Worm (Caenorhabditis elegans): Measurements from ENCODE around the gene clec-149.
A peak's percentile ranks its signal among the peaks of the same experiment; 100 is the strongest.

clec-149 gene

ce11 chrIII:783254-783753 is 39.7 kb upstream of the clec-149 start, which contains the start of the genes dagl-2 and ppm-1.G (continued):
- TF ChIP-seq F57C9.4 (tag; optimal IDR thresholded peaks at IDR 0.05) = no peak
- no peak for TF ChIP-seq T07F8.4 (tag; optimal IDR thresholded peaks at IDR 0.05)
- TF ChIP-seq cebp-1 (GFP tag; IDR thresholded peaks at IDR 0.05) = peak; percentile 97
- TF ChIP-seq cebp-1 (tag; optimal IDR thresholded peaks at IDR 0.05) = peak; percentile 99
- TF ChIP-seq gei-17 (GFP tag; optimal IDR thresholded peaks at IDR 0.05) = no peak
- TF ChIP-seq ZK185.1 (tag; optimal IDR thresholded peaks at IDR 0.05; ENCODE audit: poor library complexity, severe bottlenecking) = peak; percentile 38
- TF ChIP-seq dpff-1 (tag; optimal IDR thresholded peaks at IDR 0.05) = no peak
- TF ChIP-seq athp-1 (tag; optimal IDR thresholded peaks at IDR 0.05) = no peak
- TF ChIP-seq let-607 (tag; optimal IDR thresholded peaks at IDR 0.05) = peak in 1 of 2 experiments; percentile 2
- TF ChIP-seq ceh-27 (GFP tag; optimal IDR thresholded peaks at IDR 0.05) = peak; percentile 68
- peak; percentile 97 for TF ChIP-seq attf-5 (GFP tag; optimal IDR thresholded peaks at IDR 0.05)
- TF ChIP-seq F10E7.11 (tag; optimal IDR thresholded peaks at IDR 0.05) = no peak
- 0 out of 2 replicates have a peak, but pooled peaks have one; percentile 20 for TF ChIP-seq bed-2 (GFP tag; IDR thresholded peaks at IDR 0.05)
- TF ChIP-seq xnd-1 (tag; optimal IDR thresholded peaks at IDR 0.05) = no peak
- TF ChIP-seq F23B12.7 (tag; optimal IDR thresholded peaks at IDR 0.05; ENCODE audit: insufficient read depth) = peak; percentile 63
- TF ChIP-seq hsf-1 (GFP tag; IDR thresholded peaks at IDR 0.05) = no peak
- TF ChIP-seq somi-1 (GFP tag; optimal IDR thresholded peaks at IDR 0.05) = no peak
- no peak for TF ChIP-seq lin-35 (GFP tag; optimal IDR thresholded peaks at IDR 0.05)
- no peak for TF ChIP-seq pha-4 (tag; optimal IDR thresholded peaks at IDR 0.05)
- no peak for TF ChIP-seq ekl-4 (GFP tag; IDR thresholded peaks at IDR 0.05)
- TF ChIP-seq Y53F4B.3 (GFP tag; IDR thresholded peaks at IDR 0.05) = no peak
- no peak for TF ChIP-seq ccch-3 (GFP tag; optimal IDR thresholded peaks at IDR 0.05)
- TF ChIP-seq F55B11.4 (tag; optimal IDR thresholded peaks at IDR 0.05; ENCODE audit: borderline replicate concordance, insufficient read depth) = no peak
- 0 out of 2 replicates have a peak, but pooled peaks have one; percentile 23 for TF ChIP-seq K11D2.4 (GFP tag; IDR thresholded peaks at IDR 0.05)
- no peak for TF ChIP-seq egrh-3 (GFP tag; IDR thresholded peaks at IDR 0.05)
- peak; percentile 20; the same call in 1 of the 2 replicates for TF ChIP-seq hmg-1.2 (GFP tag; IDR thresholded peaks at IDR 0.05)
- peak; percentile 47; the same call in 1 of the 2 replicates for TF ChIP-seq Y67H2A.10 (GFP tag; conservative IDR thresholded peaks at IDR 0.05)
- TF ChIP-seq T26A5.8 (tag; optimal IDR thresholded peaks at IDR 0.05) = no peak
- TF ChIP-seq dpl-1 (GFP tag; optimal IDR thresholded peaks at IDR 0.05) = no peak
- TF ChIP-seq attf-6 (GFP tag; IDR thresholded peaks at IDR 0.05) = no peak
- peak; percentile 62; the same call in 1 of the 2 replicates for TF ChIP-seq aptf-2 (GFP tag; conservative IDR thresholded peaks at IDR 0.05)
- no peak for TF ChIP-seq ztf-25 (GFP tag; IDR thresholded peaks at IDR 0.05)
- peak; percentile 53 for TF ChIP-seq lin-54 (GFP tag; optimal IDR thresholded peaks at IDR 0.05)
- peak; percentile 47; the same call in 1 of the 2 replicates for TF ChIP-seq F33H1.4 (GFP tag; IDR thresholded peaks at IDR 0.05)
- no peak for TF ChIP-seq F37B4.10 (GFP tag; IDR thresholded peaks at IDR 0.05)
- TF ChIP-seq sptf-2 (GFP tag; optimal IDR thresholded peaks at IDR 0.05) = no peak
- TF ChIP-seq ceh-40 (GFP tag; IDR thresholded peaks at IDR 0.05) = no peak
- peak; percentile 28 for TF ChIP-seq mel-28 (tag; optimal IDR thresholded peaks at IDR 0.05; ENCODE audit: borderline replicate concordance)
- no peak for TF ChIP-seq nfyb-1 (GFP tag; IDR thresholded peaks at IDR 0.05)
- TF ChIP-seq lag-1 (GFP tag; IDR thresholded peaks at IDR 0.05) = no peak
- TF ChIP-seq attf-3 (GFP tag; conservative IDR thresholded peaks at IDR 0.05) = 0 out of 2 replicates have a peak, but pooled peaks have one; percentile 52
- no peak for TF ChIP-seq ceh-79 (tag; optimal IDR thresholded peaks at IDR 0.05)
- peak; percentile 6 for TF ChIP-seq snpc-1.3 (tag; optimal IDR thresholded peaks at IDR 0.05; ENCODE audit: insufficient read depth)
- TF ChIP-seq hlh-26 (GFP tag; conservative IDR thresholded peaks at IDR 0.05) = no peak
- no peak for TF ChIP-seq Y53G8AR.9 (GFP tag; conservative IDR thresholded peaks at IDR 0.05)
- peak; percentile 30 for TF ChIP-seq K12H6.12 (tag; optimal IDR thresholded peaks at IDR 0.05)
- TF ChIP-seq hmg-20 (GFP tag; IDR thresholded peaks at IDR 0.05) = no peak
- peak; percentile 42 for TF ChIP-seq unc-130 (GFP tag; optimal IDR thresholded peaks at IDR 0.05)

All from whole organism, young adult.